Worm (Caenorhabditis elegans) whole organism, L4/young adult: ENCODE data around the gene wbp-2.

Experiments
- W03F9.2 ChIP-seq: fragments of 150-350 bp; optimal IDR thresholded peaks from 2 replicates; lab custom pipeline; 2014; ENCODE audit warnings: missing biosample characterization, missing genetic modification characterization
- dao-5 ChIP-seq: sonication (generic microtip); optimal IDR thresholded peaks from 2 replicates; lab custom pipeline; 2016; ENCODE audit warnings: missing genotype, missing genetic modification characterization, moderate library complexity, missing compliant biosample characterization
- him-1 ChIP-seq: sonication (generic microtip); optimal IDR thresholded peaks from 2 replicates; lab custom pipeline; 2016; ENCODE audit warnings: missing genotype, missing genetic modification reagents, missing genetic modification characterization, missing compliant biosample characterization

wbp-2 gene

DNA sequence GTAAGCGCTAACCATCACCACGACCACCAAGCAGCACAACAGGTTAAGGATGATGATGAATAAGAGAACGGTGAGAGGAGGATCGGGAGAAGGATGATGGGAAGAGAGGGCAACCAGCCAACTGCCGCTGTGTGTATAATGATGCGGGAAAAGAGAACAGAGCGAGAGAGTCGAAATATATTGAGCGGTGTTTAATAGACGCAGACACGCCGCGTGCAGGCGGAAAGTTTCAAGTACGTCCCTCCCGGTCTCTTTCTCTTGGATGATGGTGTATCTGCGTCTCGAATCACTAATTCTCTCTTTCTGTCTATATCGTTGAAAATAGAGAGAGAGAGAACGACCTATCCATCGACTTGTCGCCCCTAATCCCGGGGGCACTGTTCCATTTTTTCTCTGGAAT is 27.1 kb downstream of the wbp-2 start:
- TF ChIP-seq W03F9.2 (tag; lab: Kevin White, UChicago) (no peak), him-1 (tag; lab: Kevin White, UChicago) (no peak), dao-5 (tag; lab: Kevin White, UChicago) (no peak)

DNA sequence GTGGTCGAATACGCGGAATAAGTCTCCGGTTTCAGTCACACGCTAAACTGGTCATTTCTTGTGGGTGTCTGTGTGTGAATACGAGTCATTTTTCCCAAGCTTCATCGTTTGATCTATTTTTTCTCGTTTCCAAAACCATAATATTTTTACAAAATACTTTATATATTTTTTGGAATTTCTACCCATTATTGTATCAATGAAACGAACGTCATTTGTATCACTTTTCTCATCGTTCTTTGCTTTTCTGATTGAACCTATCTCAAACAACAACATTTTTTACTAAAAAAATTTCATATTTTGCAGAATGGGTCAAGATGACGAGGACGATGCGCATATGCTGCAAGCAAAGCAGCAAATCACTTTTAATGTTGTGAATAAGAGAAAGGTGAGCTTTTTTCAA is 28.7 kb downstream of the wbp-2 start, which contains the start of gene mel-11:
TSS of gene mel-11 (plus strand) at position 301 of the 400 bp plus-strand sequence.
- TF ChIP-seq him-1 (tag; lab: Kevin White, UChicago) (no peak), dao-5 (tag; lab: Kevin White, UChicago) (no peak), W03F9.2 (tag; lab: Kevin White, UChicago) (no peak)

DNA sequence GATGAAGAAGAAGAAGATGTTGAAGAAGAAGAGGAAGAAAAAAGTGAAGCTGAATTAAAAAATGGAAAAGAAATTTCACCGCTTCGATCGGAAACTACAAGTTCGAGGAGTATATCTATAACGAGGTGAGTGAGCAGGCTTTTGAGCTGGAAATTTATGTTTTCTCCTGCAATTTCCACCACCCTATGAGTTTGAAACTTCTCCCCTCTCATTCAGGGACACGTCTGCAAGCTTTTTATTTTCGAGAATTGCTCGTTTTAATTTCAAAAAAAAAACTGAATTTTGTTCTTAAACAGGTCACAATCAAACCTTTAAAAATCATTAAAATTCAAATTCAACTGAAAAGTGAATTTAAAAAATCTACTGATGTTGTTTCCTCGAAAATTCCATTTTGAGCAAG is 32.7 kb downstream of the wbp-2 start:
- no peak for TF ChIP-seq W03F9.2 (tag; lab: Kevin White, UChicago)
- TF ChIP-seq him-1 (tag; lab: Kevin White, UChicago), result no peak
- TF ChIP-seq dao-5 (tag; lab: Kevin White, UChicago), result no peak

DNA sequence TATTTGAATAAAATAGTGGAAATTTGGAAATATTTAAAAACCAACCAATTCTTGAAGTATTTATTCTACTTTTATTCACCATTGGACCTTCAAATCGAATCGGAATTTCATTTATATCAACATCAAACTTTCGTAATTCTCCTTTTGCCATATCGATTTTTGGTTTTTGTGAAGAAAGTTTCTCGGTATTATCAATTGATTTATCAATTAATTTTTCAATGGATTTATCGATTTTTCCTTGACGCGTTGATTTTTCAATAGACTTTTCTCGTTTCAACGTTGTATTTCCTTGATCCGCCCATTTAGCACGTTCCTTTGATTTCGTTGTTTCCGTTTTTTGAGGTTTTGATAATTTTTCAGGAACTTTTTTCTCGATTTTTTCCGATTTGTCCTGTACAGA is 39.8 kb downstream of the wbp-2 start:
- TF ChIP-seq him-1 (tag; lab: Kevin White, UChicago), result no peak
- no peak for TF ChIP-seq dao-5 (tag; lab: Kevin White, UChicago)
- TF ChIP-seq W03F9.2 (tag; lab: Kevin White, UChicago), result no peak

DNA sequence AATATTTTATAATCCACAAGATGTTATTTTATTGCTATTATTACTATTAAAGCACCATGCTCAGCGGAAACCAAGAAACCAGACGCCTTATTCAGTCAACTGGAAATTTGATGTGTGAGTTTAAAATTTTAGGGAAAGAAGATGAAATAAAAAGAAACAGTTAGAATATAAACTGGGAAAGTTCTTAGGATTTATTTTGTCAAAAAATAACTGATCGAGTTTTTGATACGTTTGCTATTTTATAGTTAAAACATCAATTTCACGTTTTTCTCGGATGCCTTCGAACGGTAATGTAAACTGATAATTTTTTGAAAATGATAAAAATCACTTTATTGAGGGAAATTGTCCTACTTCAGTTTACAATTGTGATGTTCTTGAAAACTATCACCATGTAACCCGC is 42.8 kb downstream of the wbp-2 start, which contains the start of gene C06C3.3:
TSS of gene C06C3.3 (minus strand) at position 101 of the 400 bp plus-strand sequence.
- no peak for TF ChIP-seq W03F9.2 (tag; lab: Kevin White, UChicago)
- no peak for TF ChIP-seq dao-5 (tag; lab: Kevin White, UChicago)
- no peak for TF ChIP-seq him-1 (tag; lab: Kevin White, UChicago)

DNA sequence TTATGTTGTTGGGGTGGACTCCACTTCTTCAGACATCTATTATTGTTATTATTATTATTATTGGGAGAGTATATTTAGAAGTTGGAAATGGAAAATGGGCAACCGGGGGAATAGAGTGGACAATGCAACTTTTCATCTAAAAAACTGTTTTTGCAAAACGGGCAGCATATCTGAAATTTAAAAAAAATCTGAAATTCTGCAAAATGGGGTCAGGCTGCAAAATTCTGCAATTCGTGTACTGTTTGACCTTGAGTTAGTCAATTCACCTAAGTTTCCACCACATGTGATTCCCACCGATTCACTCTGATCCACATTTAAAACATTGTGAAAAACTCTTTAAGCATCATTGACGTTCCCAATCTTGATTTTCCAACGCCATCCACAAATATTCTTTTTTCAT is 43.4 kb downstream of the wbp-2 start, which contains the start of gene C06C3.4:
TSS of gene C06C3.4 (plus strand) at position 301 of the 400 bp plus-strand sequence.
- TF ChIP-seq W03F9.2 (tag; lab: Kevin White, UChicago) (no peak), dao-5 (tag; lab: Kevin White, UChicago) (no peak), him-1 (tag; lab: Kevin White, UChicago) (no peak)

DNA sequence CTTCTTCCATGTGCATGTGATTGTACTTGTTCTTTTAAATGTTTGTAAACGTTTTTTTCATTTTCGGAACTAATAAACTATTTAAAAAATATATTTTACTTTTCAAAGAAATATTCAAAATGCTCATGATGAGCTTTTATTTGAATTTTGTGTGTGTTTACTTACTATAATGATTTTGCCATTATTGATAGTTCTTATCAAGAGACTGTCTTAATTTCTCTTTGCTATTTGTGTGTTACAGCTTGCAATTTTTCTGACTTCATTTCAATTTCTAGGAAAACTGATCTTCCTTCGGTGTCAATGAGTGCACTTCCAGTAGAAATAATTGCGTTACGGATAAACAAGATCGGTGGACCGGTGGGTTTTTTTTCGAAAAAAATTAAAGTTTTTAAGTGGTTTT is 45.2 kb downstream of the wbp-2 start, which contains the start of gene C06C3.12:
TSS of gene C06C3.12 (plus strand) at position 301 of the 400 bp plus-strand sequence.
- TF ChIP-seq him-1 (tag; lab: Kevin White, UChicago) (no peak), W03F9.2 (tag; lab: Kevin White, UChicago) (no peak), dao-5 (tag; lab: Kevin White, UChicago) (no peak)

DNA sequence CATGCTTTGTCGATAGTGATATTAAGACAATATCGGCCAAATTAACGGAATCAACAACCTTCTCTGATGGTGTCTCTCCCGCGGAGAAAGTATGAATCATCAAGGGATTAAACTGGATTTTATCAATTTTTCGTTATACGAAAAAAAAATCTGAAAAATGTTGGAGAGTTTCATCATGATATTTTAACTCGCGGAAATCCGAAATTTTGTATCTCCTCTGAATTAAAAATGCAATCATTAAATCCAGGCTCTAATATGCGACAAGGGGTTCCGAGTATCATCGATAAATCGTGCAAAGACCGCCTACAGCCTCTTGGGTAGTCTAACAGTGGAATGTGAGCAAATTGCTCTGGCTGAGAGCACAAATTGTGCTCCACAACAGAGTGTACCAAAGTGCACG is 47.6 kb downstream of the wbp-2 start, which contains the start of gene C06C3.10:
TSS of gene C06C3.10 (minus strand) at position 101 of the 400 bp plus-strand sequence.
- no peak for TF ChIP-seq W03F9.2 (tag; lab: Kevin White, UChicago)
- no peak for TF ChIP-seq him-1 (tag; lab: Kevin White, UChicago)
- TF ChIP-seq dao-5 (tag; lab: Kevin White, UChicago), result no peak

DNA sequence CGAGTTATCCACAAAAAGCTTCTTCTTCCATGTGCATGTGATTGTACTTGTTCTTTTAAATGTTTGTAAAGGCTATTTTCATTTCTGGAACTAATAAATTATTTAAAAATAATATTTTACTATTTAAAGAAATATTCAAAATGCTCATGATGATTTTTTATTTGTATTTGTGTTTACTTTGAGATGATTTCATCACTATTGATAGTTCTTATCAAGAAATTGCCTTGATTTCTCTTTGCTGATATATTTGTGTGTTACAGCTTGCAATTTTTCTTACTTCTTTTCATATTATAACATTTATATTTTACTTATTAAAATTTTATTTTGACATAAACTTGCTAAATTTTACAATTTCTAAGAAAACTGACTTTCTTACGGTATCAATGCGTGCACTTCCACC is 48.6 kb downstream of the wbp-2 start:
- TF ChIP-seq him-1 (tag; lab: Kevin White, UChicago), result no peak

DNA sequence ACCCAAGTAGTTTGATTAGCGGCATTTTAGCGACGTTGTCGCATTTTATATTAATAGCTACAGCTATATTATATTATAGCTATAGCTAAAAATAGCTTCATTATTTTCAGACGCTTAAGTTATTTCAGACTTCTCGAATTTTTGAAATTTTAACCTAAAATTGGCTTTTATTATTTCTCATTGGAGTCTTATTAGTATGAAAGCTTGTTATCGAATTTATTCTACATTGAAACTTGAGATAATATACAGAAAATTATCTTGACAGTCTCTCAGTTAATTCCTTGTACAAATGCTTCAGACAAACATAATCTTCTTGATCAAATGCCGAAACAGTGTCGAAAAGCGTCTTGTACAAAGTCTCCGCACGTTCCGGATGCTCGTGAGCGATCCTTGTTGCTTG is 50.2 kb downstream of the wbp-2 start, which contains the start of gene srh-48:
TSS of gene srh-48 (plus strand) at position 301 of the 400 bp plus-strand sequence.
- no peak for TF ChIP-seq W03F9.2 (tag; lab: Kevin White, UChicago)
- TF ChIP-seq him-1 (tag; lab: Kevin White, UChicago), result no peak
- no peak for TF ChIP-seq dao-5 (tag; lab: Kevin White, UChicago)
